Worm (Caenorhabditis elegans) whole organism, young adult: ENCODE measurements around the gene rps-2.

Source experiments
- F22D6.2 ChIP-seq: sonication (generic microtip); optimal IDR thresholded peaks from 2 replicates; lab custom pipeline; 2016; ENCODE audit warnings: mild to moderate bottlenecking, missing genetic modification characterization, missing compliant biosample characterization
- F23B12.7 ChIP-seq: sonication (generic microtip); optimal IDR thresholded peaks from 2 replicates; lab custom pipeline; 2017; ENCODE audit warnings: missing genetic modification characterization, mild to moderate bottlenecking, missing compliant biosample characterization, antibody characterized with exemption, moderate library complexity; ENCODE audit not compliant: insufficient read depth
- F37B4.10 ChIP-seq: fragments of 200-800 bp; sonication (Bioruptor generic); IDR thresholded peaks from 2 replicates; pipeline ENCODE4 v1.3.6; 2022; ENCODE audit warnings: missing genetic modification characterization, missing compliant biosample characterization
- F49E8.2 ChIP-seq: sonication (generic microtip); optimal IDR thresholded peaks from 3 replicates; lab custom pipeline; 2017; ENCODE audit warnings: missing genetic modification characterization, mild to moderate bottlenecking, missing compliant biosample characterization, antibody characterized with exemption, moderate library complexity; ENCODE audit not compliant: insufficient read depth
- F52B5.7 ChIP-seq: sonication (generic microtip); optimal IDR thresholded peaks from 2 replicates; lab custom pipeline; 2016; ENCODE audit warnings: mild to moderate bottlenecking, missing genetic modification characterization, missing compliant biosample characterization
- Y53G8AR.9 ChIP-seq: fragments of 200-800 bp; sonication (Bioruptor generic); conservative IDR thresholded peaks from 2 replicates; pipeline ENCODE4 v1.3.6; 2022; ENCODE audit warnings: missing genetic modification reagents, missing genetic modification characterization, missing compliant biosample characterization
- Y56A3A.18 ChIP-seq: fragments of 200-800 bp; sonication (Bioruptor generic); IDR thresholded peaks from 2 replicates; pipeline ENCODE4 v1.3.6; 2022; ENCODE audit warnings: missing genetic modification reagents, missing genetic modification characterization, missing compliant biosample characterization
- Y95B8A.8 ChIP-seq: fragments of 200-800 bp; sonication (Bioruptor generic); IDR thresholded peaks from 2 replicates; pipeline ENCODE4 v1.3.6; 2022; ENCODE audit warnings: missing genetic modification reagents, missing genetic modification characterization, missing compliant biosample characterization
- aptf-2 ChIP-seq: fragments of 200-800 bp; sonication (Bioruptor generic); conservative IDR thresholded peaks from 2 replicates; pipeline ENCODE4 v1.3.6; 2022; ENCODE audit warnings: missing genetic modification reagents, missing genetic modification characterization, missing compliant biosample characterization
- aptf-3 ChIP-seq: fragments of 200-800 bp; sonication (Bioruptor generic); IDR thresholded peaks from 2 replicates; pipeline ENCODE4 v1.3.6; 2022; ENCODE audit warnings: missing genetic modification characterization, missing compliant biosample characterization
- atf-7 ChIP-seq: sonication (generic microtip); optimal IDR thresholded peaks from 2 replicates; lab custom pipeline; 2017; ENCODE audit warnings: mild to moderate bottlenecking, missing genetic modification characterization, missing compliant biosample characterization
- athp-1 ChIP-seq: sonication (generic microtip); optimal IDR thresholded peaks from 2 replicates; lab custom pipeline; 2017; ENCODE audit warnings: mild to moderate bottlenecking, missing genetic modification characterization, missing compliant biosample characterization
- attf-6 ChIP-seq: fragments of 200-800 bp; sonication (Bioruptor generic); IDR thresholded peaks from 2 replicates; pipeline ENCODE4 v1.3.6; 2022; ENCODE audit warnings: missing genetic modification reagents, missing genetic modification characterization, missing compliant biosample characterization
- bed-2 ChIP-seq: fragments of 200-800 bp; sonication (Bioruptor generic); IDR thresholded peaks from 2 replicates; pipeline ENCODE4 v1.3.6; 2022; ENCODE audit warnings: missing genetic modification reagents, missing genetic modification characterization, missing compliant biosample characterization
- cebp-2 ChIP-seq: fragments of 200-800 bp; sonication (Bioruptor generic); IDR thresholded peaks from 2 replicates; pipeline ENCODE4 v1.3.6; 2022; ENCODE audit warnings: missing genetic modification characterization, missing compliant biosample characterization
- ceh-27 ChIP-seq: fragments of 200-800 bp; sonication (Bioruptor generic); optimal IDR thresholded peaks from 2 replicates; lab custom pipeline; 2018; ENCODE audit warnings: mild to moderate bottlenecking, missing genetic modification characterization, moderate library complexity, missing compliant biosample characterization
- chd-7 ChIP-seq: sonication (generic microtip); optimal IDR thresholded peaks from 2 replicates; lab custom pipeline; 2016; ENCODE audit warnings: mild to moderate bottlenecking, missing genetic modification characterization, moderate library complexity, missing compliant biosample characterization
- dox-1 ChIP-seq: fragments of 200-800 bp; sonication (Bioruptor generic); IDR thresholded peaks from 2 replicates; pipeline ENCODE4 v1.3.6; 2022; ENCODE audit warnings: missing genetic modification reagents, missing genetic modification characterization, missing compliant biosample characterization
- egrh-3 ChIP-seq: fragments of 200-800 bp; sonication (Bioruptor generic); IDR thresholded peaks from 2 replicates; pipeline ENCODE4 v1.3.6; 2022; ENCODE audit warnings: missing genetic modification reagents, missing genetic modification characterization, missing compliant biosample characterization
- ekl-4 ChIP-seq: fragments of 200-800 bp; sonication (Bioruptor generic); IDR thresholded peaks from 2 replicates; pipeline ENCODE4 v1.3.6; 2022; ENCODE audit warnings: missing genetic modification reagents, missing genetic modification characterization, missing compliant biosample characterization
- ets-4 ChIP-seq: fragments of 200-800 bp; sonication (Bioruptor generic); optimal IDR thresholded peaks from 2 replicates; lab custom pipeline; 2018; ENCODE audit warnings: mild to moderate bottlenecking, missing genetic modification characterization, missing compliant biosample characterization
- hrde-1 ChIP-seq: sonication (generic microtip); optimal IDR thresholded peaks from 2 replicates; lab custom pipeline; 2016; ENCODE audit warnings: missing genetic modification characterization, mild to moderate bottlenecking, missing compliant biosample characterization, moderate library complexity, missing genotype, missing genetic modification reagents, borderline replicate concordance
- hsf-1 ChIP-seq: fragments of 200-800 bp; sonication (Bioruptor generic); IDR thresholded peaks from 2 replicates; pipeline ENCODE4 v1.3.6; 2022; ENCODE audit warnings: missing genetic modification reagents, missing genetic modification characterization, missing compliant biosample characterization
- lag-1 ChIP-seq: fragments of 200-800 bp; sonication (Bioruptor generic); IDR thresholded peaks from 2 replicates; pipeline ENCODE4 v1.3.6; 2022; ENCODE audit warnings: missing genetic modification reagents, missing genetic modification characterization, missing compliant biosample characterization
- let-526 ChIP-seq: fragments of 200-800 bp; sonication (Bioruptor generic); IDR thresholded peaks from 2 replicates; pipeline ENCODE4 v1.3.6; 2022; ENCODE audit warnings: missing genetic modification reagents, missing genetic modification characterization, missing compliant biosample characterization
- lin-54 ChIP-seq: fragments of 200-800 bp; sonication (Bioruptor generic); optimal IDR thresholded peaks from 2 replicates; lab custom pipeline; 2018; ENCODE audit warnings: mild to moderate bottlenecking, missing genetic modification characterization, missing compliant biosample characterization
- lir-1 ChIP-seq: fragments of 200-800 bp; sonication (Bioruptor generic); conservative IDR thresholded peaks from 2 replicates; pipeline ENCODE4 v1.3.6; 2022; ENCODE audit warnings: missing genetic modification reagents, missing genetic modification characterization, missing compliant biosample characterization
- madf-3 ChIP-seq: fragments of 200-800 bp; sonication (Bioruptor generic); IDR thresholded peaks from 2 replicates; pipeline ENCODE4 v1.3.6; 2022; ENCODE audit warnings: missing genetic modification reagents, missing genetic modification characterization, missing compliant biosample characterization
- madf-8 ChIP-seq: fragments of 200-800 bp; sonication (Bioruptor generic); conservative IDR thresholded peaks from 2 replicates; pipeline ENCODE4 v1.3.6; 2022; ENCODE audit warnings: missing genetic modification reagents, missing genetic modification characterization, missing compliant biosample characterization
- mcd-1 ChIP-seq: fragments of 200-800 bp; sonication (Bioruptor generic); IDR thresholded peaks from 2 replicates; pipeline ENCODE4 v1.3.6; 2022; ENCODE audit warnings: missing genetic modification reagents, missing genetic modification characterization, missing compliant biosample characterization
- nhr-27 ChIP-seq: fragments of 200-800 bp; sonication (Bioruptor generic); optimal IDR thresholded peaks from 2 replicates; lab custom pipeline; 2018; ENCODE audit warnings: mild to moderate bottlenecking, missing genetic modification characterization, moderate library complexity, missing compliant biosample characterization
- nhr-90 ChIP-seq: sonication (generic microtip); optimal IDR thresholded peaks from 2 replicates; lab custom pipeline; 2016; ENCODE audit warnings: missing genotype, mild to moderate bottlenecking, missing genetic modification characterization, missing compliant biosample characterization
- pha-4 ChIP-seq: fragments of 150-350 bp; sonication (generic microtip); optimal IDR thresholded peaks from 2 replicates; lab custom pipeline; 2014; ENCODE audit warnings: missing biosample characterization, missing genetic modification reagents, missing genetic modification characterization
- rcor-1 ChIP-seq: fragments of 200-800 bp; sonication (Bioruptor generic); IDR thresholded peaks from 2 replicates; pipeline ENCODE4 v1.3.6; 2022; ENCODE audit warnings: missing genetic modification reagents, missing genetic modification characterization, missing compliant biosample characterization
- rec-8 ChIP-seq, 2 experiments: sonication (generic microtip); optimal IDR thresholded peaks; 2 replicates each; lab custom pipeline; 2016; ENCODE audit warnings: mild to moderate bottlenecking in 2 of 2, missing genetic modification characterization in 2 of 2, missing genetic modification reagents in 2 of 2, missing genotype in 2 of 2, missing biosample characterization in 1 of 2, missing compliant biosample characterization in 1 of 2, moderate library complexity in 1 of 2
- repo-1 ChIP-seq: sonication (generic microtip); optimal IDR thresholded peaks from 2 replicates; lab custom pipeline; 2017; ENCODE audit warnings: mild to moderate bottlenecking, missing genetic modification characterization, missing compliant biosample characterization
- snpc-3.4 ChIP-seq: sonication (generic microtip); optimal IDR thresholded peaks from 2 replicates; lab custom pipeline; 2017; ENCODE audit warnings: missing genetic modification characterization, mild to moderate bottlenecking, missing compliant biosample characterization, antibody characterized with exemption, moderate library complexity, missing genotype, missing genetic modification reagents
- tbp1 ChIP-seq: fragments of 200-800 bp; sonication (Bioruptor generic); optimal IDR thresholded peaks from 2 replicates; lab custom pipeline; 2018; ENCODE audit warnings: mild to moderate bottlenecking, missing genetic modification characterization, missing compliant biosample characterization
- tbx-9 ChIP-seq: sonication (generic microtip); optimal IDR thresholded peaks from 2 replicates; lab custom pipeline; 2016; ENCODE audit warnings: borderline replicate concordance, missing genetic modification characterization, inconsistent platforms, missing compliant biosample characterization
- tlf-1 ChIP-seq: fragments of 200-800 bp; sonication (Bioruptor generic); optimal IDR thresholded peaks from 2 replicates; lab custom pipeline; 2018; ENCODE audit warnings: mild to moderate bottlenecking, missing genetic modification characterization, missing compliant biosample characterization
- unc-130 ChIP-seq: sonication (generic microtip); optimal IDR thresholded peaks from 2 replicates; lab custom pipeline; 2016; ENCODE audit warnings: missing genetic modification reagents, missing genetic modification characterization, missing compliant biosample characterization
- unc-62 ChIP-seq: fragments of 150-350 bp; optimal IDR thresholded peaks from 2 replicates; lab custom pipeline; 2014; ENCODE audit warnings: missing biosample characterization, missing genetic modification reagents, missing genetic modification characterization
- zfh-2 ChIP-seq: fragments of 200-800 bp; sonication (Bioruptor generic); conservative IDR thresholded peaks from 2 replicates; pipeline ENCODE4 v1.3.6; 2022; ENCODE audit warnings: missing genetic modification reagents, missing genetic modification characterization, missing compliant biosample characterization
- ztf-28 ChIP-seq: fragments of 200-800 bp; sonication (Bioruptor generic); IDR thresholded peaks from 2 replicates; pipeline ENCODE4 v1.3.6; 2022; ENCODE audit warnings: missing genetic modification reagents, missing genetic modification characterization, missing compliant biosample characterization
- ztf-3 ChIP-seq: fragments of 200-800 bp; sonication (Bioruptor generic); optimal IDR thresholded peaks from 2 replicates; lab custom pipeline; 2018; ENCODE audit warnings: mild to moderate bottlenecking, missing genetic modification characterization, missing compliant biosample characterization
- ztf-6 ChIP-seq: fragments of 200-800 bp; sonication (Bioruptor generic); IDR thresholded peaks from 2 replicates; pipeline ENCODE4 v1.3.6; 2022; ENCODE audit warnings: missing genetic modification reagents, missing genetic modification characterization, missing compliant biosample characterization

rps-2 gene

ce11 chrIV:7924975-7925828 is 989 bp downstream of the rps-2 start:
- 0 out of 2 replicates have a peak, but pooled peaks have one; percentile 65 for TF ChIP-seq aptf-3 (GFP tag; lab: Robert Waterston, UW)
- TF ChIP-seq ztf-3: no peak
- no peak for TF ChIP-seq madf-8 (GFP tag; lab: Robert Waterston, UW)
- peak; percentile 69 for TF ChIP-seq lin-54 (GFP tag; lab: Kevin White, UChicago)
- peak; percentile 62; the same call in 1 of the 2 replicates for TF ChIP-seq Y53G8AR.9 (GFP tag; lab: Robert Waterston, UW)
- TF ChIP-seq dox-1: no peak
- TF ChIP-seq F22D6.2 (tag; lab: Kevin White, UChicago): no peak
- TF ChIP-seq ets-4: peak; percentile 12
- TF ChIP-seq unc-130 (GFP tag; lab: Kevin White, UChicago): peak; percentile 43
- TF ChIP-seq athp-1: no peak
- TF ChIP-seq nhr-90 (tag; lab: Kevin White, UChicago): no peak
- peak; percentile 18 for TF ChIP-seq F52B5.7 (tag; lab: Kevin White, UChicago)
- peak; percentile 59 for TF ChIP-seq snpc-3.4 (tag; lab: Kevin White, UChicago)
- 0 out of 2 replicates have a peak, but pooled peaks have one; percentile 81 for TF ChIP-seq cebp-2 (GFP tag; lab: Robert Waterston, UW)
- TF ChIP-seq tbx-9: no peak
- no peak for TF ChIP-seq lir-1 (GFP tag; lab: Robert Waterston, UW)
- peak; percentile 16 for TF ChIP-seq tbp1
- no peak for TF ChIP-seq egrh-3 (GFP tag; lab: Robert Waterston, UW)
- peak; percentile 64 for TF ChIP-seq repo-1 (tag; lab: Kevin White, UChicago)
- no peak for TF ChIP-seq ztf-28
- peak; percentile 47 for TF ChIP-seq F49E8.2 (tag; lab: Kevin White, UChicago)
- TF ChIP-seq ztf-6: no peak
- no peak for TF ChIP-seq bed-2 (GFP tag; lab: Robert Waterston, UW)
- peak; percentile 64 for TF ChIP-seq hsf-1 (GFP tag; lab: Robert Waterston, UW)
- peak; percentile 24; the same call in 1 of the 2 replicates for TF ChIP-seq madf-3 (GFP tag; lab: Robert Waterston, UW)
- no peak for TF ChIP-seq chd-7
- peak; percentile 57; the same call in 1 of the 2 replicates for TF ChIP-seq attf-6 (GFP tag; lab: Robert Waterston, UW)
- TF ChIP-seq aptf-2 (GFP tag; lab: Robert Waterston, UW): no peak
- no peak for TF ChIP-seq rec-8 (tag; optimal IDR thresholded peaks at IDR 0.05; lab: Kevin White, UChicago)
- no peak for TF ChIP-seq pha-4 (tag; lab: Kevin White, UChicago)
- TF ChIP-seq let-526 (GFP tag; lab: Robert Waterston, UW): no peak
- TF ChIP-seq atf-7 (tag; lab: Kevin White, UChicago): no peak
- TF ChIP-seq tlf-1 (GFP tag; lab: Kevin White, UChicago): peak; percentile 58
- no peak for TF ChIP-seq lag-1 (GFP tag; lab: Robert Waterston, UW)
- no peak for TF ChIP-seq unc-62 (GFP tag; lab: Kevin White, UChicago)
- TF ChIP-seq zfh-2: peak; percentile 52
- no peak for TF ChIP-seq nhr-27
- TF ChIP-seq ceh-27 (GFP tag; lab: Kevin White, UChicago): no peak
- TF ChIP-seq hrde-1 (tag; lab: Kevin White, UChicago): peak; percentile 79
- TF ChIP-seq mcd-1 (GFP tag; lab: Robert Waterston, UW): no peak
- peak; percentile 69 for TF ChIP-seq ekl-4 (GFP tag; lab: Robert Waterston, UW)
- TF ChIP-seq Y56A3A.18 (GFP tag; lab: Robert Waterston, UW): peak; percentile 68; the same call in 1 of the 2 replicates
- TF ChIP-seq rcor-1 (GFP tag; lab: Robert Waterston, UW): 0 out of 2 replicates have a peak, but pooled peaks have one; percentile 53
- no peak for TF ChIP-seq F37B4.10
- TF ChIP-seq Y95B8A.8 (GFP tag; lab: Robert Waterston, UW): no peak
- TF ChIP-seq F23B12.7 (tag; lab: Kevin White, UChicago): no peak
